Worm (Caenorhabditis elegans) whole organism, midembryonic: ENCODE results near the gene ppm-2.
A peak's percentile ranks its signal among the peaks of the same experiment; 100 is the strongest.

ENCODE experiments used
- T22C8.4 ChIP-seq: fragments of 200-800 bp; sonication (Bioruptor generic); IDR thresholded peaks from 2 replicates; pipeline ENCODE4 v1.3.6; 2022; ENCODE audit warnings: missing genetic modification characterization, missing compliant biosample characterization
- cog-1 ChIP-seq: sonication (generic microtip); optimal IDR thresholded peaks from 2 replicates; lab custom pipeline; 2016; ENCODE audit warnings: missing genetic modification characterization, missing compliant biosample characterization
- flt-1 ChIP-seq: fragments of 200-800 bp; sonication (Bioruptor generic); IDR thresholded peaks from 2 replicates; pipeline ENCODE4 v1.3.6; 2022; ENCODE audit warnings: missing genetic modification characterization, missing compliant biosample characterization
- klf-2 ChIP-seq: fragments of 200-800 bp; sonication (Bioruptor generic); conservative IDR thresholded peaks from 2 replicates; pipeline ENCODE4 v1.3.6; 2022; ENCODE audit warnings: missing genetic modification reagents, missing genetic modification characterization, missing compliant biosample characterization
- med-1 ChIP-seq: sonication (generic microtip); optimal IDR thresholded peaks from 2 replicates; lab custom pipeline; 2017; ENCODE audit warnings: missing genetic modification characterization, mild to moderate bottlenecking, missing compliant biosample characterization, antibody characterized with exemption, missing genetic modification reagents; ENCODE audit not compliant: insufficient read depth
- ref-1 ChIP-seq: fragments of 200-800 bp; sonication (Bioruptor generic); conservative IDR thresholded peaks from 2 replicates; pipeline ENCODE4 v1.3.6; 2022; ENCODE audit warnings: missing genetic modification reagents, missing genetic modification characterization, missing compliant biosample characterization
- tab-1 ChIP-seq: fragments of 200-800 bp; sonication (Bioruptor generic); IDR thresholded peaks from 2 replicates; pipeline ENCODE4 v1.3.6; 2022; ENCODE audit warnings: missing genetic modification characterization, missing compliant biosample characterization
- ztf-23 ChIP-seq: fragments of 200-800 bp; sonication (Bioruptor generic); IDR thresholded peaks from 2 replicates; pipeline ENCODE4 v1.3.6; 2022; ENCODE audit warnings: missing genetic modification reagents, missing genetic modification characterization, missing compliant biosample characterization
- ztf-29 ChIP-seq: fragments of 200-800 bp; sonication (Bioruptor generic); IDR thresholded peaks from 2 replicates; pipeline ENCODE4 v1.3.6; 2022; ENCODE audit warnings: missing genetic modification reagents, missing genetic modification characterization, missing compliant biosample characterization

The ppm-2 gene

ce11 chrIII:4628165-4628564, 22.1 kb upstream of the ppm-2 start, which contains the start of gene clec-151:
TSS of gene clec-151 (plus strand) at chrIII:4628465.
- TF ChIP-seq klf-2 (GFP tag; lab: Robert Waterston, UW) (no peak), flt-1 (GFP tag; lab: Robert Waterston, UW) (no peak), ztf-23 (GFP tag; lab: Robert Waterston, UW) (no peak), cog-1 (no peak)

- no peak for TF ChIP-seq ztf-29
- TF ChIP-seq tab-1 (GFP tag; lab: Robert Waterston, UW): no peak
- TF ChIP-seq klf-2 (GFP tag; lab: Robert Waterston, UW): no peak
- TF ChIP-seq flt-1 (GFP tag; lab: Robert Waterston, UW): no peak
- TF ChIP-seq T22C8.4: no peak
- no peak for TF ChIP-seq ref-1 (GFP tag; lab: Robert Waterston, UW)
- no peak for TF ChIP-seq med-1 (GFP tag; lab: Kevin White, UChicago)
- no peak for TF ChIP-seq ztf-23 (GFP tag; lab: Robert Waterston, UW)
- no peak for TF ChIP-seq cog-1
These were observed 15.3 kb upstream of the ppm-2 start, which contains the start of gene clec-153 for ce11 chrIII:4634947-4635346. TSS of gene clec-153 (plus strand) at chrIII:4635247.

DNA sequence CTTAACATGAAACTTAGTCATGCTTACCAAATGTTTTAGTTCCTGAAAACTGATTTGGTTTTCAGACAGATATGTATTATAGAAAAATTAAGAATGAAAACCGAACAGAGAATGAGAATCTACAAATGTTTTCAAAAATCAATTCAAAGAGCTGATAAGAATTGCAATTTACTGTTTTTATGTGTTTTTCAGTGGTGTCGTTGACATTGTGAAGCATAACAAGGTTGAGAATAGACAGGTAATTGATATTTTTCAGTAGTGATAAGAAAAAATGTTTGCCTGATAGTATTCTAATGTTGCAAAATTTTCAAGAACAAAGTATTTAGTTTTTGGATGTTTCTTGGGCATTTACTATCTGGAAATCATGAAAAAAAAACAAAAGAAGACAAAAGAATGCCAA, 7.0 kb upstream of the ppm-2 start, which contains the start of gene pfas-1:
pfas-1 (minus strand) TSS at position 49 of the 400 bp plus-strand sequence.
- TF ChIP-seq ref-1 (GFP tag; lab: Robert Waterston, UW) (no peak), tab-1 (GFP tag; lab: Robert Waterston, UW) (no peak)

DNA sequence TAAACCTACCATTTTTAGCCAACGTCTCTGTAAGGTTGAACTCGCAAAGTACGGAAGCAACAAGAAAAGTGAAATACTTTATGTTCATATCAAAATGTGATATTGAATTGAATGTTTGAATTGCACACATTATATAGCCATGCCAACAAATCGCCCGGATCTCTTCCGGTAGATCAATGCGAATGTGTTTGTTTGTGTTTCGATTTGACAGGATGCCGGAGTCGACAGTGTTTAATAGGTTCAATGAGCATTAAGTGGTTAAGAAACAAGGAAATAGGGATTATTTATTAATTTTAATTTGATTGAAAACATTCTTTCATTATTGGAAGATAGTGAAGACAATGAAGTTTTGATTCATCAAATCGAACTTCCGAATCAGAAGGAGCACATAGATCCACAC, 4.0 kb upstream of the ppm-2 start, which contains the start of gene pqn-29:
pqn-29 (minus strand) TSS at position 101 of the 400 bp plus-strand sequence.
- no peak for TF ChIP-seq ztf-23 (GFP tag; lab: Robert Waterston, UW)
- no peak for TF ChIP-seq klf-2 (GFP tag; lab: Robert Waterston, UW)
- TF ChIP-seq T22C8.4: no peak
- TF ChIP-seq cog-1: no peak
- no peak for TF ChIP-seq tab-1 (GFP tag; lab: Robert Waterston, UW)
- TF ChIP-seq ztf-29: no peak
- no peak for TF ChIP-seq ref-1 (GFP tag; lab: Robert Waterston, UW)
- no peak for TF ChIP-seq med-1 (GFP tag; lab: Kevin White, UChicago)
- TF ChIP-seq flt-1 (GFP tag; lab: Robert Waterston, UW): no peak

- TF ChIP-seq T22C8.4 (no peak), cog-1 (no peak), tab-1 (GFP tag; lab: Robert Waterston, UW) (no peak), klf-2 (GFP tag; lab: Robert Waterston, UW) (no peak), med-1 (GFP tag; lab: Kevin White, UChicago) (no peak), ztf-29 (no peak), flt-1 (GFP tag; lab: Robert Waterston, UW) (no peak), ref-1 (GFP tag; lab: Robert Waterston, UW) (no peak), ztf-23 (GFP tag; lab: Robert Waterston, UW) (no peak)
These were observed 3.0 kb upstream of the ppm-2 start for ce11 chrIII:4647341-4647740.

DNA sequence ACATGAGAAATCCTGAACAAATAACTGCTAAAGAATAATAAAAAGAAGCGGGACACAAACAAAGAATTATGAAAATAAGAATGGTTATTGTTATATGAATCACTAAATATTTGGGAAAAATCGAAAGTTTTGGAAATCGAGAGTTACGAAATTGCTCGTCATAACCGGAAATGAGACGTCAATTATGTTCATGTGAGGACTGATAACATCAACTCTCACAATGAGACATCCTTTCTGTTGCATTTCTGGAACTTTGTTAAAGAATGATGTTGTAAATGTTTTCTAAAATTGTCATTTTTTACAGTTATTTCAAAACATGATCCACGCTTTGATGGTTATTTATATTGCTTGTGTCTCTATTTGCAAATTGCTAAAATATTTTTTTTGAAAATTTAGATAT, 2.4 kb upstream of the ppm-2 start, which contains the start of gene T23F11.6:
T23F11.6 (minus strand) TSS at position 45 of the 400 bp plus-strand sequence.
- TF ChIP-seq tab-1 (GFP tag; lab: Robert Waterston, UW): no peak

ce11 chrIII:4649363-4649768, 928 bp upstream of the ppm-2 start:
- TF ChIP-seq med-1 (GFP tag; lab: Kevin White, UChicago) (no peak), ztf-23 (GFP tag; lab: Robert Waterston, UW) (0 out of 2 replicates have a peak, but pooled peaks have one; percentile 26), flt-1 (GFP tag; lab: Robert Waterston, UW) (no peak), T22C8.4 (peak; percentile 93), ref-1 (GFP tag; lab: Robert Waterston, UW) (no peak), cog-1 (peak; percentile 83), tab-1 (GFP tag; lab: Robert Waterston, UW) (no peak), klf-2 (GFP tag; lab: Robert Waterston, UW) (no peak), ztf-29 (no peak)

ce11 chrIII:4653374-4653773, 3.1 kb downstream of the ppm-2 start:
- TF ChIP-seq med-1 (GFP tag; lab: Kevin White, UChicago): no peak
- no peak for TF ChIP-seq ztf-23 (GFP tag; lab: Robert Waterston, UW)
- TF ChIP-seq T22C8.4: no peak
- no peak for TF ChIP-seq ztf-29
- no peak for TF ChIP-seq ref-1 (GFP tag; lab: Robert Waterston, UW)
- TF ChIP-seq tab-1 (GFP tag; lab: Robert Waterston, UW): no peak
- no peak for TF ChIP-seq klf-2 (GFP tag; lab: Robert Waterston, UW)
- no peak for TF ChIP-seq cog-1
- no peak for TF ChIP-seq flt-1 (GFP tag; lab: Robert Waterston, UW)

DNA sequence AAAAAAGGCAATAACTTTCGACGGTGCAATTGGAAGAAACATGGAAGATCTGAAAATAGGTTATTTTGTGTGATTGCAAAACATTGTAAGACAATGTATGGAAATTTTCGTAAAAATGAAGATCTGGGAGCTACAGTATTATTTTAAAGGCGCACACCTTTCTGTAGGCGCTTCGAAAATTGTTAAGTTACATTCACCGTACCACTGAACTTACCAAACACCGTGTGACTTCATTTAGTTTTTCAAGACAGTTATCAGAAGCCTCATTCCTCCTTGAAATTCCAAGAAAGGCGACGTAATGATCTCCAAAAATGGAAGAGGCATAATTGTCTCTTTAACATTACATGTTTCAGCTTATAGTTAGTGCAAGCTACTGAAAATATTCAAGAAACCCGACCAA, 3.6 kb downstream of the ppm-2 start:
- TF ChIP-seq tab-1 (GFP tag; lab: Robert Waterston, UW): no peak
- TF ChIP-seq ztf-23 (GFP tag; lab: Robert Waterston, UW): no peak
- TF ChIP-seq ztf-29: no peak
- TF ChIP-seq ref-1 (GFP tag; lab: Robert Waterston, UW): no peak
- TF ChIP-seq flt-1 (GFP tag; lab: Robert Waterston, UW): no peak
- no peak for TF ChIP-seq klf-2 (GFP tag; lab: Robert Waterston, UW)
- TF ChIP-seq med-1 (GFP tag; lab: Kevin White, UChicago): no peak
- no peak for TF ChIP-seq cog-1

DNA sequence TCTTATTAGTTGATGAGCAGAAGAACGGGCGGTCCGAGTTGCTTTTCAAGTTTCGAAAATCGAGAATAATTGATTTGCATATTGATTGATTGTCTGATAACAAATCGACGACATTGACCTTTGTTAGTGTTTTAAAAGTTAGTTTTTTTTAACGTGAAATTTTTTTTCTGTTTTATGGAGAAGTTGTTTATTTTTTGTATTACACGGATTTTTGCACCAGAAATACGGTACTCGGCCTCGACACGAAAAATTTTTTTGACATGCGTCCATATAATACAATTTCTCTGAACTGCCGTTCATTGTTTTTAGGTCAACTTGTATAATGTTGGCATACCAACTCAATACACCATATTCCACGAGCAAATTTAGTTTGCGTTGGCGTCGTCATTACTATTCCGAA, 5.1 kb downstream of the ppm-2 start, which contains the start of gene T23F11.2:
T23F11.2 (minus strand) TSS at position 101 of the 400 bp plus-strand sequence.
- TF ChIP-seq cog-1: no peak
- TF ChIP-seq tab-1 (GFP tag; lab: Robert Waterston, UW): no peak
- TF ChIP-seq ztf-29: no peak
- TF ChIP-seq klf-2 (GFP tag; lab: Robert Waterston, UW): no peak
- no peak for TF ChIP-seq ref-1 (GFP tag; lab: Robert Waterston, UW)
- no peak for TF ChIP-seq T22C8.4
- TF ChIP-seq ztf-23 (GFP tag; lab: Robert Waterston, UW): no peak
- TF ChIP-seq flt-1 (GFP tag; lab: Robert Waterston, UW): no peak
- TF ChIP-seq med-1 (GFP tag; lab: Kevin White, UChicago): no peak
